Worm (Caenorhabditis elegans) whole organism, midembryonic: Measurements from ENCODE around the gene sru-23.

ENCODE experiments used
- cog-1 ChIP-seq: sonication (generic microtip); optimal IDR thresholded peaks from 2 replicates; lab custom pipeline; 2016; ENCODE audit warnings: missing genetic modification characterization, missing compliant biosample characterization
- flt-1 ChIP-seq: fragments of 200-800 bp; sonication (Bioruptor generic); IDR thresholded peaks from 2 replicates; pipeline ENCODE4 v1.3.6; 2022; ENCODE audit warnings: missing genetic modification characterization, missing compliant biosample characterization
- klf-2 ChIP-seq: fragments of 200-800 bp; sonication (Bioruptor generic); conservative IDR thresholded peaks from 2 replicates; pipeline ENCODE4 v1.3.6; 2022; ENCODE audit warnings: missing genetic modification reagents, missing genetic modification characterization, missing compliant biosample characterization
- ref-1 ChIP-seq: fragments of 200-800 bp; sonication (Bioruptor generic); conservative IDR thresholded peaks from 2 replicates; pipeline ENCODE4 v1.3.6; 2022; ENCODE audit warnings: missing genetic modification reagents, missing genetic modification characterization, missing compliant biosample characterization
- tab-1 ChIP-seq: fragments of 200-800 bp; sonication (Bioruptor generic); IDR thresholded peaks from 2 replicates; pipeline ENCODE4 v1.3.6; 2022; ENCODE audit warnings: missing genetic modification characterization, missing compliant biosample characterization
- ztf-23 ChIP-seq: fragments of 200-800 bp; sonication (Bioruptor generic); IDR thresholded peaks from 2 replicates; pipeline ENCODE4 v1.3.6; 2022; ENCODE audit warnings: missing genetic modification reagents, missing genetic modification characterization, missing compliant biosample characterization
- ztf-29 ChIP-seq: fragments of 200-800 bp; sonication (Bioruptor generic); IDR thresholded peaks from 2 replicates; pipeline ENCODE4 v1.3.6; 2022; ENCODE audit warnings: missing genetic modification reagents, missing genetic modification characterization, missing compliant biosample characterization

DNA sequence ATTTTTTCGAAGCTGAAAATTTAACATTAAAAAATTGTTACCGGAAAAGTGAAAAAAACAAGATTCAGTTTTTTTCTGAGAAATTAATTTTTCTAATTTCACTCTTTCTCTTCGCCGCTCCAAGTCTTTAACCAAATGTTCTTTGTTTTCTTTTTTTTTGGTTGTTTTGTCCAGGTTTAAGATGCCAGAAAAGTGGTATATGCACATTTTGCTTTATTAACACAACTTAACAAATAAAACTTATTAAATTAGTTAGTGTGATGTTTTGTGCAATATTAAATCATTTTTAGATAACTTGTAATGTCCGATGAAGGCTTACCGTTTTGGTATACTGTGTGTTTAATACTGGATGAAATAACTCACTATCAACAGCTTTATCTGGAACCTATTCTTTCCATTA lies 29.3 kb downstream of the sru-23 start, which contains the start of gene srw-53:
- TF ChIP-seq klf-2 (GFP tag; lab: Robert Waterston, UW) (no peak), flt-1 (GFP tag; lab: Robert Waterston, UW) (no peak), tab-1 (GFP tag; lab: Robert Waterston, UW) (no peak), ztf-29 (GFP tag; lab: Robert Waterston, UW) (no peak), ref-1 (GFP tag; lab: Robert Waterston, UW) (no peak), ztf-23 (GFP tag; lab: Robert Waterston, UW) (no peak), cog-1 (tag; lab: Kevin White, UChicago) (no peak)
